Worm (Caenorhabditis elegans) whole organism, L4 larva: ENCODE measurements around the gene F52H3.11.

Experiments
- ZK337.2 ChIP-seq: fragments of 200-800 bp; sonication (Bioruptor generic); IDR thresholded peaks from 2 replicates; pipeline ENCODE4 v1.3.6; 2022; ENCODE audit warnings: missing genetic modification reagents, missing genetic modification characterization, missing compliant biosample characterization
- dmd-8 ChIP-seq: fragments of 200-800 bp; sonication (Bioruptor generic); IDR thresholded peaks from 2 replicates; pipeline ENCODE4 v1.3.6; 2022; ENCODE audit warnings: missing genetic modification characterization, missing compliant biosample characterization
- unc-62 ChIP-seq, 3 experiments: fragments of 150-350 bp in 1 of 3; sonication (generic microtip); optimal IDR thresholded peaks in 2 of 3; peaks in 1 of 3; 1 replicate in 1 of 3; 2 replicates in 2 of 3; lab custom pipeline; 2014 to 2017; ENCODE audit warnings: missing biosample characterization in 3 of 3, missing genetic modification characterization in 3 of 3, missing genetic modification reagents in 3 of 3, missing genotype in 1 of 3

DNA sequence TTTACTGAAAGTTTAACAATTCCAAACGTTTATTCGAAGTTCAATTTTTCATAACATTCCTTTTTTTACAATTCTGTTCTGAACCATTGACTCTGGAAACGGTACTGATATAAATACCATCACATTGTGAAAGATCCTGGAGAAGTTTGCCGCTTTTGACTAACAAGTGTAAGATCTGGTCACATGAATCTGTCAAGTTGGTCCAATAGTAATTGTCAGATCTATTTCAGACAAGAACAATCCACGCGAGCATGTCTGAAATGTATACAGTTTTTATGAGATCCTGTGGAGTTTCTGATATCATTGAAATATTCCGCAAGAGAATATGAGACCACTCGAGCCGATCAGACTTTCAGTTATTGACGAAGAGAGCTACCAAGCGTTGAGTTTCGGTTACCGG is 48.2 kb upstream of the F52H3.11 start:
- TF ChIP-seq unc-62 (GFP tag; optimal IDR thresholded peaks at IDR 0.05 in 1 of 2; lab: Kevin White, UChicago) (peak in 1 of 2 experiments; percentile 94), unc-62 (tag; optimal IDR thresholded peaks at IDR 0.05; lab: Kevin White, UChicago) (no peak), dmd-8 (no peak), ZK337.2 (GFP tag; lab: Robert Waterston, UW) (no peak)
